Worm (Caenorhabditis elegans) whole organism, L4/young adult: ENCODE measurements around the gene srz-31.

Experiments used
- W03F9.2 ChIP-seq: fragments of 150-350 bp; optimal IDR thresholded peaks from 2 replicates; lab custom pipeline; 2014; ENCODE audit warnings: missing biosample characterization, missing genetic modification characterization
- dao-5 ChIP-seq: sonication (generic microtip); optimal IDR thresholded peaks from 2 replicates; lab custom pipeline; 2016; ENCODE audit warnings: missing genotype, missing genetic modification characterization, moderate library complexity, missing compliant biosample characterization
- him-1 ChIP-seq: sonication (generic microtip); optimal IDR thresholded peaks from 2 replicates; lab custom pipeline; 2016; ENCODE audit warnings: missing genotype, missing genetic modification reagents, missing genetic modification characterization, missing compliant biosample characterization

- TF ChIP-seq him-1 (tag; lab: Kevin White, UChicago): no peak
- no peak for TF ChIP-seq dao-5
- TF ChIP-seq W03F9.2 (tag; lab: Kevin White, UChicago): no peak
Observed at ce11 chrIV:14107647-14108046, 29.5 kb upstream of the srz-31 start.
